Worm (Caenorhabditis elegans) whole organism, midembryonic: ENCODE measurements around the gene T28A11.18.

Experiments used
- T22C8.4 ChIP-seq: fragments of 200-800 bp; sonication (Bioruptor generic); IDR thresholded peaks from 2 replicates; pipeline ENCODE4 v1.3.6; 2022; ENCODE audit warnings: missing genetic modification characterization, missing compliant biosample characterization
- cog-1 ChIP-seq: sonication (generic microtip); optimal IDR thresholded peaks from 2 replicates; lab custom pipeline; 2016; ENCODE audit warnings: missing genetic modification characterization, missing compliant biosample characterization
- flt-1 ChIP-seq: fragments of 200-800 bp; sonication (Bioruptor generic); IDR thresholded peaks from 2 replicates; pipeline ENCODE4 v1.3.6; 2022; ENCODE audit warnings: missing genetic modification characterization, missing compliant biosample characterization
- klf-2 ChIP-seq: fragments of 200-800 bp; sonication (Bioruptor generic); conservative IDR thresholded peaks from 2 replicates; pipeline ENCODE4 v1.3.6; 2022; ENCODE audit warnings: missing genetic modification reagents, missing genetic modification characterization, missing compliant biosample characterization
- med-1 ChIP-seq: sonication (generic microtip); optimal IDR thresholded peaks from 2 replicates; lab custom pipeline; 2017; ENCODE audit warnings: missing genetic modification characterization, mild to moderate bottlenecking, missing compliant biosample characterization, antibody characterized with exemption, missing genetic modification reagents; ENCODE audit not compliant: insufficient read depth
- ref-1 ChIP-seq: fragments of 200-800 bp; sonication (Bioruptor generic); conservative IDR thresholded peaks from 2 replicates; pipeline ENCODE4 v1.3.6; 2022; ENCODE audit warnings: missing genetic modification reagents, missing genetic modification characterization, missing compliant biosample characterization
- tab-1 ChIP-seq: fragments of 200-800 bp; sonication (Bioruptor generic); IDR thresholded peaks from 2 replicates; pipeline ENCODE4 v1.3.6; 2022; ENCODE audit warnings: missing genetic modification characterization, missing compliant biosample characterization
- ztf-23 ChIP-seq: fragments of 200-800 bp; sonication (Bioruptor generic); IDR thresholded peaks from 2 replicates; pipeline ENCODE4 v1.3.6; 2022; ENCODE audit warnings: missing genetic modification reagents, missing genetic modification characterization, missing compliant biosample characterization
- ztf-29 ChIP-seq: fragments of 200-800 bp; sonication (Bioruptor generic); IDR thresholded peaks from 2 replicates; pipeline ENCODE4 v1.3.6; 2022; ENCODE audit warnings: missing genetic modification reagents, missing genetic modification characterization, missing compliant biosample characterization

ce11 chrV:3312067-3312666, 44.3 kb upstream of the T28A11.18 start, which contains the start of gene arrd-18:
- TF ChIP-seq klf-2 (GFP tag; lab: Robert Waterston, UW): no peak
- no peak for TF ChIP-seq ztf-29 (GFP tag; lab: Robert Waterston, UW)
- TF ChIP-seq cog-1 (tag; lab: Kevin White, UChicago): no peak
- no peak for TF ChIP-seq T22C8.4 (GFP tag; lab: Robert Waterston, UW)
- no peak for TF ChIP-seq ztf-23 (GFP tag; lab: Robert Waterston, UW)
- TF ChIP-seq flt-1 (GFP tag; lab: Robert Waterston, UW): no peak
- no peak for TF ChIP-seq med-1
- TF ChIP-seq ref-1 (GFP tag; lab: Robert Waterston, UW): no peak
- no peak for TF ChIP-seq tab-1 (GFP tag; lab: Robert Waterston, UW)
